Fruit fly (Drosophila melanogaster) whole organism, embryonic: ENCODE data around the gene CG3040.

ENCODE experiments used
- Bteb2 ChIP-seq: fragments of 200-800 bp; sonication (Bioruptor generic); optimal IDR thresholded peaks from 2 replicates; lab custom pipeline; 2016; ENCODE audit warnings: missing biosample characterization, missing genetic modification characterization
- CG10147 ChIP-seq: fragments of 200-800 bp; sonication (Bioruptor generic); optimal IDR thresholded peaks from 2 replicates; lab custom pipeline; 2019; ENCODE audit warnings: missing biosample characterization, mild to moderate bottlenecking, missing genetic modification characterization, moderate library complexity
- CG10431 ChIP-seq: fragments of 200-800 bp; sonication (Bioruptor generic); optimal IDR thresholded peaks from 3 replicates; lab custom pipeline; 2018; ENCODE audit warnings: missing biosample characterization, mild to moderate bottlenecking, missing genetic modification characterization
- CG11085 ChIP-seq: fragments of 200-800 bp; sonication (Bioruptor generic); IDR thresholded peaks from 2 replicates; pipeline ENCODE4 v1.3.6; 2022; ENCODE audit warnings: missing biosample characterization, missing genetic modification characterization
- CG11456 ChIP-seq: fragments of 200-800 bp; sonication (Bioruptor generic); IDR thresholded peaks from 3 replicates; pipeline ENCODE4 v1.3.6; 2022; ENCODE audit warnings: missing biosample characterization, missing genetic modification characterization
- CG12104 ChIP-seq: fragments of 200-800 bp; sonication (Bioruptor generic); optimal IDR thresholded peaks from 3 replicates; lab custom pipeline; 2016; ENCODE audit warnings: missing biosample characterization, missing genetic modification characterization
- CG12219 ChIP-seq: fragments of 200-800 bp; sonication (Bioruptor generic); optimal IDR thresholded peaks from 3 replicates; lab custom pipeline; 2018; ENCODE audit warnings: missing biosample characterization, mild to moderate bottlenecking, missing genetic modification characterization
- CG13775 ChIP-seq: fragments of 200-800 bp; sonication (Bioruptor generic); optimal IDR thresholded peaks from 3 replicates; lab custom pipeline; 2017; ENCODE audit warnings: missing biosample characterization, mild to moderate bottlenecking, missing genetic modification characterization
- CG15696 ChIP-seq: fragments of 200-800 bp; sonication (Bioruptor generic); optimal IDR thresholded peaks from 2 replicates; lab custom pipeline; 2019; ENCODE audit warnings: missing biosample characterization, mild to moderate bottlenecking, missing genetic modification characterization, moderate library complexity
- CG17359 ChIP-seq: fragments of 200-800 bp; sonication (Bioruptor generic); optimal IDR thresholded peaks from 3 replicates; lab custom pipeline; 2018; ENCODE audit warnings: missing biosample characterization, mild to moderate bottlenecking, missing genetic modification characterization, moderate library complexity
- CG17829 ChIP-seq: fragments of 200-800 bp; optimal IDR thresholded peaks from 2 replicates; lab custom pipeline; 2019; ENCODE audit warnings: missing biosample characterization, mild to moderate bottlenecking, missing genetic modification characterization, moderate library complexity
- CG2120 ChIP-seq: fragments of 200-800 bp; sonication (Bioruptor generic); optimal IDR thresholded peaks from 3 replicates; lab custom pipeline; 2016; ENCODE audit warnings: missing biosample characterization, missing genetic modification characterization
- CG42726 ChIP-seq: fragments of 200-800 bp; sonication (Bioruptor generic); IDR thresholded peaks from 2 replicates; pipeline ENCODE4 v1.3.6; 2022; ENCODE audit warnings: missing biosample characterization, missing genetic modification characterization; ENCODE audit not compliant: partially characterized antibody
- CG4282 ChIP-seq: fragments of 200-800 bp; sonication (Bioruptor generic); optimal IDR thresholded peaks from 2 replicates; lab custom pipeline; 2016; ENCODE audit warnings: missing biosample characterization, missing genetic modification characterization
- CG4328 ChIP-seq: fragments of 200-800 bp; sonication (Bioruptor generic); optimal IDR thresholded peaks from 3 replicates; lab custom pipeline; 2017; ENCODE audit warnings: missing biosample characterization, missing genetic modification reagents, missing genetic modification characterization
- CG4360 ChIP-seq: fragments of 200-800 bp; sonication (Bioruptor generic); IDR thresholded peaks from 2 replicates; pipeline ENCODE4 v1.3.6; 2022; ENCODE audit warnings: missing biosample characterization, missing genetic modification characterization
- CG5180 ChIP-seq: fragments of 200-800 bp; sonication (Bioruptor generic); optimal IDR thresholded peaks from 3 replicates; lab custom pipeline; 2017; ENCODE audit warnings: missing biosample characterization, missing genetic modification characterization, mild to moderate bottlenecking, moderate library complexity, missing genetic modification reagents
- CG7786 ChIP-seq: fragments of 200-800 bp; sonication (Bioruptor generic); optimal IDR thresholded peaks from 2 replicates; lab custom pipeline; 2016; ENCODE audit warnings: missing biosample characterization, missing genetic modification characterization
- CG7987 ChIP-seq: fragments of 200-800 bp; sonication (Bioruptor generic); optimal IDR thresholded peaks from 2 replicates; lab custom pipeline; 2018; ENCODE audit warnings: missing biosample characterization, mild to moderate bottlenecking, missing genetic modification characterization, moderate library complexity
- CG8944 ChIP-seq: fragments of 200-800 bp; sonication (Bioruptor generic); optimal IDR thresholded peaks from 3 replicates; lab custom pipeline; 2016; ENCODE audit warnings: missing biosample characterization, missing genetic modification characterization
- CG9609 ChIP-seq: fragments of 200-800 bp; sonication (Bioruptor generic); optimal IDR thresholded peaks from 3 replicates; lab custom pipeline; 2016; ENCODE audit warnings: missing biosample characterization, missing genetic modification characterization
- Dip2 ChIP-seq: fragments of 200-800 bp; sonication (Bioruptor generic); IDR thresholded peaks from 2 replicates; pipeline ENCODE4 v1.3.6; 2022; ENCODE audit warnings: missing biosample characterization, missing genetic modification characterization
- Drgx ChIP-seq: fragments of 200-800 bp; sonication (Bioruptor generic); IDR thresholded peaks from 2 replicates; pipeline ENCODE4 v1.3.6; 2022; ENCODE audit warnings: missing biosample characterization, missing genetic modification characterization
- ERR ChIP-seq: fragments of 200-800 bp; sonication (Bioruptor generic); optimal IDR thresholded peaks from 2 replicates; lab custom pipeline; 2016; ENCODE audit warnings: missing biosample characterization, missing genetic modification characterization
- Hr51 ChIP-seq, 2 experiments: fragments of 200-800 bp; sonication (Bioruptor generic); optimal IDR thresholded peaks; 2 replicates in 1 of 2; 3 replicates in 1 of 2; lab custom pipeline; 2016 to 2018; ENCODE audit warnings: missing biosample characterization in 2 of 2, missing genetic modification characterization in 2 of 2, mild to moderate bottlenecking in 1 of 2, moderate library complexity in 1 of 2
- Ravus ChIP-seq: fragments of 200-800 bp; sonication (Bioruptor generic); IDR thresholded peaks from 2 replicates; pipeline ENCODE4 v1.3.6; 2022; ENCODE audit warnings: missing biosample characterization, missing genetic modification characterization
- Sox100B ChIP-seq: fragments of 200-800 bp; sonication (Bioruptor generic); optimal IDR thresholded peaks from 3 replicates; lab custom pipeline; 2018; ENCODE audit warnings: missing biosample characterization, mild to moderate bottlenecking, missing genetic modification characterization
- Tbp ChIP-seq: fragments of >200 bp; optimal IDR thresholded peaks from 2 replicates; lab custom pipeline; 2018; ENCODE audit warnings: missing biosample characterization, missing genetic modification characterization
- Usf ChIP-seq: fragments of 200-800 bp; sonication (Bioruptor generic); optimal IDR thresholded peaks from 2 replicates; lab custom pipeline; 2017; ENCODE audit warnings: missing genotype, missing biosample characterization, missing genetic modification characterization
- YL-1 ChIP-seq: fragments of 200-800 bp; sonication (Bioruptor generic); optimal IDR thresholded peaks from 3 replicates; lab custom pipeline; 2017; ENCODE audit warnings: missing biosample characterization, mild to moderate bottlenecking, missing genetic modification characterization
- cwo ChIP-seq: fragments of 200-800 bp; sonication (Bioruptor generic); optimal IDR thresholded peaks from 3 replicates; lab custom pipeline; 2017; ENCODE audit warnings: missing biosample characterization, missing genetic modification characterization, mild to moderate bottlenecking, moderate library complexity, missing genetic modification reagents
- da ChIP-seq: fragments of 200-800 bp; sonication (Bioruptor generic); optimal IDR thresholded peaks from 2 replicates; lab custom pipeline; 2016; ENCODE audit warnings: missing biosample characterization, missing genetic modification characterization
- ewg ChIP-seq: fragments of 200-800 bp; sonication (Bioruptor generic); optimal IDR thresholded peaks from 3 replicates; lab custom pipeline; 2017; ENCODE audit warnings: mild to moderate bottlenecking, missing biosample characterization, missing genetic modification reagents, missing genetic modification characterization
- gcm ChIP-seq: fragments of 200-800 bp; sonication (Bioruptor generic); optimal IDR thresholded peaks from 2 replicates; lab custom pipeline; 2019; ENCODE audit warnings: missing biosample characterization, mild to moderate bottlenecking, missing genetic modification characterization, moderate library complexity
- gfzf ChIP-seq: fragments of 200-800 bp; sonication (Bioruptor generic); optimal IDR thresholded peaks from 2 replicates; lab custom pipeline; 2016; ENCODE audit warnings: missing biosample characterization, mild to moderate bottlenecking, missing genetic modification characterization, moderate library complexity
- ham ChIP-seq: fragments of 200-800 bp; sonication (Bioruptor generic); IDR thresholded peaks from 2 replicates; pipeline ENCODE4 v1.3.6; 2022; ENCODE audit warnings: missing biosample characterization, missing genetic modification characterization
- lab ChIP-seq: fragments of 200-800 bp; sonication (Bioruptor generic); optimal IDR thresholded peaks from 3 replicates; lab custom pipeline; 2017; ENCODE audit warnings: missing biosample characterization, missing genetic modification characterization, mild to moderate bottlenecking, moderate library complexity, missing genetic modification reagents
- lola ChIP-seq, 3 experiments: fragments of >200 bp in 2 of 3; fragments of 200-800 bp in 1 of 3; sonication (Bioruptor generic) in 1 of 3; optimal IDR thresholded peaks; 2 replicates each; lab custom pipeline; 2017 to 2019; ENCODE audit warnings: missing biosample characterization in 3 of 3, missing genetic modification characterization in 3 of 3, mild to moderate bottlenecking in 1 of 3, moderate library complexity in 1 of 3
- pb ChIP-seq: fragments of 200-800 bp; sonication (Bioruptor generic); optimal IDR thresholded peaks from 3 replicates; lab custom pipeline; 2016; ENCODE audit warnings: missing biosample characterization, missing genetic modification characterization
- prd ChIP-seq, 3 experiments: fragments of >200 bp in 2 of 3; fragments of 200-800 bp in 1 of 3; sonication (Bioruptor generic) in 1 of 3; optimal IDR thresholded peaks in 2 of 3; IDR thresholded peaks in 1 of 3; 2 replicates in 2 of 3; 3 replicates in 1 of 3; pipeline versions ENCODE4 v1.3.6 to Lab custom; 2017 to 2022; ENCODE audit warnings: missing biosample characterization in 1 of 3, missing genetic modification characterization in 1 of 3
- pzg ChIP-seq: fragments of 200-800 bp; sonication (Bioruptor generic); optimal IDR thresholded peaks from 3 replicates; lab custom pipeline; 2018; ENCODE audit warnings: missing biosample characterization, mild to moderate bottlenecking, missing genetic modification characterization, moderate library complexity
- ro ChIP-seq: fragments of 200-800 bp; sonication (Bioruptor generic); IDR thresholded peaks from 2 replicates; pipeline ENCODE4 v1.3.6; 2022; ENCODE audit warnings: missing biosample characterization, missing genetic modification characterization
- schlank ChIP-seq: fragments of 200-800 bp; sonication (Bioruptor generic); optimal IDR thresholded peaks from 2 replicates; lab custom pipeline; 2018; ENCODE audit warnings: missing biosample characterization, mild to moderate bottlenecking, missing genetic modification characterization
- shn ChIP-seq: fragments of 200-800 bp; sonication (Bioruptor generic); optimal IDR thresholded peaks from 3 replicates; lab custom pipeline; 2016; ENCODE audit warnings: missing biosample characterization, missing genetic modification characterization
- sob ChIP-seq: fragments of 200-800 bp; sonication (Bioruptor generic); IDR thresholded peaks from 2 replicates; pipeline ENCODE4 v1.3.6; 2022; ENCODE audit warnings: missing biosample characterization, missing genetic modification characterization
- stc ChIP-seq: fragments of 200-800 bp; sonication (Bioruptor generic); IDR thresholded peaks from 2 replicates; pipeline ENCODE4 v1.3.6; 2022; ENCODE audit warnings: missing biosample characterization, missing genetic modification characterization
- tap ChIP-seq: fragments of 200-800 bp; optimal IDR thresholded peaks from 3 replicates; lab custom pipeline; 2019; ENCODE audit warnings: missing biosample characterization, mild to moderate bottlenecking, missing genetic modification characterization, moderate library complexity
- usp ChIP-seq: fragments of >200 bp; optimal IDR thresholded peaks from 2 replicates; lab custom pipeline; 2017; ENCODE audit warnings: missing biosample characterization, missing genetic modification characterization

The CG3040 gene

dm6 chrX:6969364-6970137, 3.6 kb downstream of the CG3040 start, which contains the start of gene CG4586 (continued):
- TF ChIP-seq CG4282 (GFP tag; lab: Kevin White, UChicago) (peak; percentile 91), ham (GFP tag; lab: Robert Waterston, UW) (peak; percentile 78; the same call in 1 of the 2 replicates), CG17829 (tag; lab: Kevin White, UChicago) (peak; percentile 91), Ravus (GFP tag; lab: Robert Waterston, UW) (peak; percentile 76), ERR (peak; percentile 95), CG10147 (peak; percentile 96), lola (GFP tag; optimal IDR thresholded peaks at IDR 0.05; lab: Kevin White, UChicago) (peak in 1 of 3 experiments; percentile 67), CG17359 (tag; lab: Kevin White, UChicago) (peak; percentile 97), tap (tag; lab: Kevin White, UChicago) (peak; percentile 96), CG11085 (GFP tag; lab: Robert Waterston, UW) (peak; percentile 53; the same call in 1 of the 2 replicates), Drgx (GFP tag; lab: Robert Waterston, UW) (peak; percentile 99), sob (GFP tag; lab: Robert Waterston, UW) (peak; percentile 95), da (GFP tag; lab: Kevin White, UChicago) (peak; percentile 81), CG5180 (GFP tag; lab: Kevin White, UChicago) (peak; percentile 87), usp (no peak), CG42726 (no peak), pb (GFP tag; lab: Kevin White, UChicago) (peak; percentile 96), pzg (peak; percentile 36), cwo (peak; percentile 95), stc (GFP tag; lab: Robert Waterston, UW) (peak; percentile 96), CG12104 (GFP tag; lab: Kevin White, UChicago) (peak; percentile 91), CG10431 (GFP tag; lab: Kevin White, UChicago) (peak; percentile 72), gcm (GFP tag; lab: Kevin White, UChicago) (peak; percentile 95), schlank (tag; lab: Kevin White, UChicago) (peak; percentile 96), CG9609 (peak; percentile 95), gfzf (GFP tag; lab: Kevin White, UChicago) (no peak), CG15696 (peak; percentile 57), CG13775 (GFP tag; lab: Kevin White, UChicago) (peak; percentile 91), CG11456 (GFP tag; lab: Robert Waterston, UW) (peak; percentile 94), CG8944 (GFP tag; lab: Kevin White, UChicago) (peak; percentile 89), Sox100B (GFP tag; lab: Kevin White, UChicago) (peak; percentile 87), shn (GFP tag; lab: Kevin White, UChicago) (peak; percentile 90), ro (GFP tag; lab: Robert Waterston, UW) (peak; percentile 52), CG7786 (GFP tag; lab: Kevin White, UChicago) (peak; percentile 95), CG4360 (GFP tag; lab: Robert Waterston, UW) (peak; percentile 66), CG7987 (GFP tag; lab: Kevin White, UChicago) (peak; percentile 95), Bteb2 (GFP tag; lab: Kevin White, UChicago) (peak; percentile 96), Usf (peak; percentile 75), YL-1 (peak; percentile 78), Hr51 (GFP tag; optimal IDR thresholded peaks at IDR 0.05; lab: Kevin White, UChicago) (peak; percentile 95 to 97), CG12219 (peak; percentile 98), CG4328 (GFP tag; lab: Kevin White, UChicago) (peak; percentile 85), CG2120 (GFP tag; lab: Kevin White, UChicago) (peak; percentile 97), prd (optimal IDR thresholded peaks at IDR 0.05; lab: Kevin White, UChicago) (no peak), prd (GFP tag; IDR thresholded peaks at IDR 0.05; lab: Robert Waterston, UW) (peak; percentile 90), lab (GFP tag; lab: Kevin White, UChicago) (peak; percentile 99), ewg (peak; percentile 85), Tbp (GFP tag; lab: Kevin White, UChicago) (no peak), Dip2 (GFP tag; lab: Robert Waterston, UW) (no peak)
